Worm (Caenorhabditis elegans) whole organism, mixed stage, embryonic: ENCODE results near the gene fbxa-11.

Source experiments
- M03D4.4 ChIP-seq: sonication (generic microtip); optimal IDR thresholded peaks from 2 replicates; lab custom pipeline; 2017; ENCODE audit warnings: mild to moderate bottlenecking, missing genetic modification characterization, missing compliant biosample characterization
- bed-3 ChIP-seq: fragments of 200-800 bp; sonication (Bioruptor generic); optimal IDR thresholded peaks from 3 replicates; lab custom pipeline; 2018; ENCODE audit warnings: mild to moderate bottlenecking, missing genetic modification characterization, moderate library complexity, missing compliant biosample characterization
- blmp-1 ChIP-seq: fragments of 150-350 bp; optimal IDR thresholded peaks from 2 replicates; lab custom pipeline; 2014; ENCODE audit warnings: missing biosample characterization, missing genetic modification characterization
- ceh-39 ChIP-seq: fragments of 150-350 bp; optimal IDR thresholded peaks from 2 replicates; lab custom pipeline; 2014; ENCODE audit warnings: missing biosample characterization, missing genetic modification characterization
- ceh-43 ChIP-seq: fragments of 200-800 bp; sonication (Bioruptor generic); optimal IDR thresholded peaks from 2 replicates; lab custom pipeline; 2018; ENCODE audit warnings: mild to moderate bottlenecking, missing genetic modification characterization, moderate library complexity, missing compliant biosample characterization
- ceh-83 ChIP-seq: fragments of 200-800 bp; sonication (Bioruptor generic); optimal IDR thresholded peaks from 2 replicates; lab custom pipeline; 2018; ENCODE audit warnings: mild to moderate bottlenecking, missing genetic modification characterization, missing compliant biosample characterization
- ces-1 ChIP-seq: fragments of 150-350 bp; optimal IDR thresholded peaks from 2 replicates; lab custom pipeline; 2014; ENCODE audit warnings: missing biosample characterization, missing genetic modification reagents, missing genetic modification characterization
- cnd-1 ChIP-seq: fragments of 200-800 bp; sonication (Bioruptor generic); optimal IDR thresholded peaks from 2 replicates; lab custom pipeline; 2018; ENCODE audit warnings: mild to moderate bottlenecking, missing genetic modification characterization, missing compliant biosample characterization
- drap-1 ChIP-seq: fragments of 200-800 bp; sonication (Bioruptor generic); optimal IDR thresholded peaks from 3 replicates; lab custom pipeline; 2018; ENCODE audit warnings: mild to moderate bottlenecking, missing genetic modification characterization, missing compliant biosample characterization
- elt-1 ChIP-seq: sonication (generic microtip); optimal IDR thresholded peaks from 2 replicates; lab custom pipeline; 2017; ENCODE audit warnings: missing genetic modification characterization, mild to moderate bottlenecking, missing compliant biosample characterization, antibody characterized with exemption, moderate library complexity, borderline replicate concordance; ENCODE audit not compliant: insufficient read depth
- elt-3 ChIP-seq: fragments of 150-350 bp; optimal IDR thresholded peaks from 2 replicates; lab custom pipeline; 2014; ENCODE audit warnings: missing biosample characterization, missing genetic modification characterization
- flh-1 ChIP-seq: fragments of 200-800 bp; sonication (Bioruptor generic); optimal IDR thresholded peaks from 2 replicates; lab custom pipeline; 2018; ENCODE audit warnings: mild to moderate bottlenecking, missing genetic modification characterization, moderate library complexity, missing compliant biosample characterization
- ham-2 ChIP-seq: fragments of 200-800 bp; sonication (Bioruptor generic); optimal IDR thresholded peaks from 2 replicates; lab custom pipeline; 2018; ENCODE audit warnings: mild to moderate bottlenecking, missing genetic modification characterization, missing compliant biosample characterization
- hlh-1 ChIP-seq: fragments of 150-350 bp; optimal IDR thresholded peaks from 2 replicates; lab custom pipeline; 2014; ENCODE audit warnings: missing biosample characterization, missing genetic modification reagents, missing genetic modification characterization
- lin-13 ChIP-seq: fragments of 150-350 bp; optimal IDR thresholded peaks from 2 replicates; lab custom pipeline; 2014; ENCODE audit warnings: missing biosample characterization, missing genetic modification characterization
- lin-32 ChIP-seq: fragments of 200-800 bp; sonication (Bioruptor generic); optimal IDR thresholded peaks from 2 replicates; lab custom pipeline; 2018; ENCODE audit warnings: mild to moderate bottlenecking, missing genetic modification characterization, missing compliant biosample characterization
- lsy-2 ChIP-seq: fragments of 150-350 bp; optimal IDR thresholded peaks from 2 replicates; lab custom pipeline; 2014; ENCODE audit warnings: missing biosample characterization, missing genetic modification characterization
- mab-5 ChIP-seq: fragments of 150-350 bp; optimal IDR thresholded peaks from 2 replicates; lab custom pipeline; 2014; ENCODE audit warnings: missing biosample characterization, missing genetic modification characterization
- mep-1 ChIP-seq: fragments of 150-350 bp; optimal IDR thresholded peaks from 2 replicates; lab custom pipeline; 2017; ENCODE audit warnings: missing biosample characterization, missing genetic modification reagents, missing genetic modification characterization, inconsistent platforms
- mls-2 ChIP-seq: sonication (generic microtip); optimal IDR thresholded peaks from 2 replicates; lab custom pipeline; 2016; ENCODE audit warnings: mild to moderate bottlenecking, missing genetic modification characterization, moderate library complexity, missing compliant biosample characterization
- nhr-12 ChIP-seq: fragments of 150-350 bp; optimal IDR thresholded peaks from 2 replicates; lab custom pipeline; 2014; ENCODE audit warnings: missing biosample characterization, missing genetic modification characterization
- nhr-2 ChIP-seq: fragments of 150-350 bp; optimal IDR thresholded peaks from 2 replicates; lab custom pipeline; 2014; ENCODE audit warnings: missing biosample characterization, missing genetic modification characterization
- nhr-237 ChIP-seq: fragments of 150-350 bp; optimal IDR thresholded peaks from 2 replicates; lab custom pipeline; 2014; ENCODE audit warnings: missing biosample characterization, missing genetic modification characterization
- nhr-28 ChIP-seq: fragments of 150-350 bp; optimal IDR thresholded peaks from 2 replicates; lab custom pipeline; 2014; ENCODE audit warnings: missing biosample characterization, missing genetic modification characterization
- nhr-76 ChIP-seq: sonication (generic microtip); optimal IDR thresholded peaks from 2 replicates; lab custom pipeline; 2017; ENCODE audit warnings: missing biosample characterization, missing genetic modification characterization
- pha-4 ChIP-seq: fragments of 150-350 bp; optimal IDR thresholded peaks from 2 replicates; lab custom pipeline; 2018; ENCODE audit warnings: missing biosample characterization, missing genetic modification reagents, missing genetic modification characterization
- snpc-4 ChIP-seq: fragments of 150-350 bp; optimal IDR thresholded peaks from 2 replicates; lab custom pipeline; 2014; ENCODE audit warnings: missing biosample characterization, missing genetic modification characterization
- sptf-1 ChIP-seq: sonication (generic microtip); optimal IDR thresholded peaks from 2 replicates; lab custom pipeline; 2017; ENCODE audit warnings: mild to moderate bottlenecking, missing genetic modification characterization, moderate library complexity, missing compliant biosample characterization
- tbx-8 ChIP-seq: fragments of 200-800 bp; sonication (Bioruptor generic); optimal IDR thresholded peaks from 2 replicates; lab custom pipeline; 2018; ENCODE audit warnings: mild to moderate bottlenecking, missing genetic modification characterization, moderate library complexity, missing compliant biosample characterization
- unc-120 ChIP-seq: sonication (generic microtip); optimal IDR thresholded peaks from 2 replicates; lab custom pipeline; 2017; ENCODE audit warnings: missing genetic modification characterization, missing compliant biosample characterization; ENCODE audit not compliant: poor library complexity, severe bottlenecking
- unc-39 ChIP-seq: fragments of 150-350 bp; optimal IDR thresholded peaks from 2 replicates; lab custom pipeline; 2014; ENCODE audit warnings: missing biosample characterization, missing genetic modification characterization
- unc-62 ChIP-seq: fragments of 150-350 bp; optimal IDR thresholded peaks from 2 replicates; lab custom pipeline; 2014; ENCODE audit warnings: missing biosample characterization, missing genetic modification reagents, missing genetic modification characterization
- zip-8 ChIP-seq: fragments of 150-350 bp; optimal IDR thresholded peaks from 2 replicates; lab custom pipeline; 2014; ENCODE audit warnings: missing biosample characterization, missing genetic modification characterization
- ztf-11 ChIP-seq: fragments of 150-350 bp; optimal IDR thresholded peaks from 2 replicates; lab custom pipeline; 2014; ENCODE audit warnings: missing biosample characterization, missing genetic modification characterization

fbxa-11 gene

DNA sequence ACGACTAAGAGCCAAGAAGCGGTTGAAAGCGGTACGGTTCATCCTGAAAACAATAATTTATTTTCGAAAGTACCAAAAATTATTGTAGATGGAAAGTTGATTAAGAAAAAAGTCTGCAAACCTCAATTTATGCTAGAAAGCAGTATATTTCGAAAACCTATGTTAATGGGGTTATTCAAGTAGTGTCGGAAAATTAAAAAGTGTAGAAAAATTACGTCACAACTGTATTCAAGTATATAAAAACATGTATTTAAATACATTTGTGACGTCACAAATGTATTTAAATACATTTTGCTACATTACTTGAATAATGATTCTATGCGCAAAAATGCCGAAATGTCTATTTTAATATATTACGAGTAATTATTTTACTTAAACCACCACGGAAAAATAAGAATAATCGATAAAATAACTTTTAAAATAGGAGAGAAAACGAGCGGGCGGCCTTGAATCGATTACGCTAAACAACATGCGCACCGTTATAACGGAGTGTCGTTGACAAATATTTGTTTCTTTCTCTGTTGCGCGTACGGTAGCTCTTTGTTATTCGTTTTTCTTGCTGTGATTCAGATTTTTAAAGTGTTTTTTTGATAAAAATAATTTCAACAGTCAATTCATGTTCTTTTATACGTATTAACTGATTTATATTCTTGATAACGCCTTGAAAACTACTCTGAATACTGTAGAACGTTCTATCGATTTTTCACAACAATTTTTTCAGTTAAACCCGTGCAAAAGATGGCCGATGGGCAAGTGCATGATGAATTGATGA is 39.9 kb upstream of the fbxa-11 start, which contains the start of the genes F23H11.5 and bra-2:
Gene F23H11.5 (minus strand): TSS at position 51 of the 772 bp plus-strand sequence.
Gene bra-2 (plus strand): TSS at position 722 of the 772 bp plus-strand sequence.
- TF ChIP-seq nhr-12 (tag; lab: Kevin White, UChicago) (no peak), cnd-1 (tag; lab: Kevin White, UChicago) (no peak), bed-3 (no peak), nhr-28 (tag; lab: Kevin White, UChicago) (no peak), tbx-8 (no peak), drap-1 (no peak), nhr-76 (no peak), hlh-1 (no peak), lin-32 (GFP tag; lab: Kevin White, UChicago) (no peak), lin-13 (tag; lab: Kevin White, UChicago) (no peak), lsy-2 (tag; lab: Kevin White, UChicago) (peak; percentile 80), ham-2 (GFP tag; lab: Kevin White, UChicago) (no peak), unc-62 (GFP tag; lab: Kevin White, UChicago) (no peak), sptf-1 (tag; lab: Kevin White, UChicago) (no peak), mep-1 (tag; lab: Kevin White, UChicago) (no peak), ces-1 (peak; percentile 28), M03D4.4 (no peak), mab-5 (no peak), blmp-1 (no peak), ceh-43 (GFP tag; lab: Kevin White, UChicago) (no peak), zip-8 (tag; lab: Kevin White, UChicago) (peak; percentile 92), ceh-39 (tag; lab: Kevin White, UChicago) (peak; percentile 6), elt-1 (tag; lab: Kevin White, UChicago) (peak; percentile 26), pha-4 (tag; lab: Kevin White, UChicago) (peak; percentile 22), unc-39 (tag; lab: Kevin White, UChicago) (no peak), unc-120 (tag; lab: Kevin White, UChicago) (no peak)

DNA sequence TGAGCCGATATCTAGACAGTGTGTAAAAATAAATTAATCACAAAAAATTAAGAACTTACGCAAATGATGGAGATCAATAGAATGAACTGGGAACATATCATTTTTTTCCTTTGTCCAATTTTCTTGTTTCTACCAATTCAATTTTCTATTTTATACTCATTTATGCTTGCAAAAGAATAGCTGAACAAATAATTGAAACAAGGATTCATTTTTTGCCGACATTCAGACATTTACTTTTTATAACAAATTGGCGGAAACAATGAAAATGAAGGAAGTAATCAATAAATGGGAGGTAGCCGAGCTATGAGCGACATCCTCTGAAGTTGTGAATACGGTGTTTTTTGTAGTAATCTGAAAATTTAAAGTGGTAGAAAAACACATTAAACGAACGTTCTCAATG is 33.8 kb upstream of the fbxa-11 start, which contains the start of gene idpp-13:
Gene idpp-13 (minus strand): TSS at position 101 of the 400 bp plus-strand sequence.
- TF ChIP-seq ceh-83 (no peak), ztf-11 (tag; lab: Kevin White, UChicago) (no peak), snpc-4 (tag; lab: Kevin White, UChicago) (no peak), flh-1 (GFP tag; lab: Kevin White, UChicago) (no peak), drap-1 (no peak), mab-5 (no peak), bed-3 (no peak)

DNA sequence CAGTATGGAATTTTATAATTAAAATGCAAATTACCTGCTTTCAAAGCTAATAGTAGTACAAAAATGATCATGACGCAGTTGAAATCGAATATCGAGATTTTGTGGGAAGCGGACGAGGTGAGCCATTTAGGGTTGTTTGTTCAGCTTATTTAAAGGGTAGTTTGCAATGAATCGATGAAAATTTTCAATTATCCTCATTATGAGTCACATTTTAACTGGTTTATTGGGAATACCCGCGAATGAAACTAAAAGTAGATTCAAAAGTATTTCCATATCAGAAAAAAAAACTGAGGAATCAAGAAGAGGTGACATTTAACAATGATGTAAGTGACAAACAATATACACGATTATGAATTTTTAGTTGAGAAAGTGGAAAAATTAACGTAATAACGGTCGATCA is 31.3 kb upstream of the fbxa-11 start, which contains the start of gene F23H11.7:
Gene F23H11.7 (minus strand): TSS at position 101 of the 400 bp plus-strand sequence.
- TF ChIP-seq mab-5, result no peak
- TF ChIP-seq unc-62 (GFP tag; lab: Kevin White, UChicago), result no peak
- no peak for TF ChIP-seq ham-2 (GFP tag; lab: Kevin White, UChicago)
- TF ChIP-seq tbx-8, result no peak
- TF ChIP-seq ztf-11 (tag; lab: Kevin White, UChicago), result no peak
- TF ChIP-seq bed-3, result no peak
- TF ChIP-seq elt-3 (tag; lab: Kevin White, UChicago), result no peak
- TF ChIP-seq unc-120 (tag; lab: Kevin White, UChicago), result no peak
- TF ChIP-seq nhr-12 (tag; lab: Kevin White, UChicago), result no peak
- no peak for TF ChIP-seq elt-1 (tag; lab: Kevin White, UChicago)
- no peak for TF ChIP-seq lin-32 (GFP tag; lab: Kevin White, UChicago)
- no peak for TF ChIP-seq nhr-2 (tag; lab: Kevin White, UChicago)
- no peak for TF ChIP-seq lsy-2 (tag; lab: Kevin White, UChicago)
- no peak for TF ChIP-seq nhr-237
- TF ChIP-seq cnd-1 (tag; lab: Kevin White, UChicago), result no peak
- TF ChIP-seq ceh-43 (GFP tag; lab: Kevin White, UChicago), result no peak

DNA sequence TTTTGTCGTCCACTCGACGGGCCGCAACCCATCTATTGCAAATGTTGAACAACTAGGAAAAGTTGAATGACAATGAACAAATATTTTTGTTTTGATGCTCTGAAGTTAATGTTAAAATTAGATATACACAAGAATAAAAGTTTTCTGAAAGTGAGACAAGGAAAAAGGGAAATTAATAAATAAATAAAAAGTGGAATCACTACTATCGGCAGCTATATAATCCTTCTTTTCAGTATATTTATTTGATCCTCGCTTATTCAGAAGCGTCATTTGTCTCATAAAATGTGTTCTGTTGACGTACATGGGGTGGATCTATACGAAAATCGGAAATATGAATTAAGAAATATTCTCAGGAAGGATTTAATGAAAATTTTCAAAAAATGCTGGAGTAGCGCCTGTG is 24.5 kb upstream of the fbxa-11 start, which contains the start of gene pef-1:
Gene pef-1 (minus strand): TSS at position 101 of the 400 bp plus-strand sequence.
- TF ChIP-seq nhr-12 (tag; lab: Kevin White, UChicago) (no peak), blmp-1 (no peak), drap-1 (no peak), elt-3 (tag; lab: Kevin White, UChicago) (no peak), mab-5 (no peak), nhr-76 (no peak), flh-1 (GFP tag; lab: Kevin White, UChicago) (no peak), lin-13 (tag; lab: Kevin White, UChicago) (no peak), ham-2 (GFP tag; lab: Kevin White, UChicago) (no peak), unc-62 (GFP tag; lab: Kevin White, UChicago) (no peak), nhr-28 (tag; lab: Kevin White, UChicago) (no peak), unc-120 (tag; lab: Kevin White, UChicago) (no peak), mls-2 (tag; lab: Kevin White, UChicago) (no peak), unc-39 (tag; lab: Kevin White, UChicago) (no peak), snpc-4 (tag; lab: Kevin White, UChicago) (no peak), lsy-2 (tag; lab: Kevin White, UChicago) (no peak), tbx-8 (no peak), nhr-2 (tag; lab: Kevin White, UChicago) (no peak)
